Worm (Caenorhabditis elegans) whole organism, L4 larva: ENCODE measurements around the gene spig-6.

ENCODE experiments used
- ZK337.2 ChIP-seq: fragments of 200-800 bp; sonication (Bioruptor generic); IDR thresholded peaks from 2 replicates; pipeline ENCODE4 v1.3.6; 2022; ENCODE audit warnings: missing genetic modification reagents, missing genetic modification characterization, missing compliant biosample characterization
- ceh-28 ChIP-seq: fragments of 150-350 bp; optimal IDR thresholded peaks from 2 replicates; lab custom pipeline; 2014; ENCODE audit warnings: missing biosample characterization, missing genetic modification reagents, missing genetic modification characterization
- ceh-62 ChIP-seq: sonication (generic microtip); optimal IDR thresholded peaks from 2 replicates; lab custom pipeline; 2017; ENCODE audit warnings: missing biosample characterization, missing genetic modification characterization
- daf-8 ChIP-seq: fragments of 200-800 bp; sonication (Bioruptor generic); IDR thresholded peaks from 2 replicates; pipeline ENCODE4 v1.3.6; 2022; ENCODE audit warnings: missing genetic modification characterization, missing compliant biosample characterization
- dpl-1 ChIP-seq: fragments of 150-350 bp; optimal IDR thresholded peaks from 2 replicates; lab custom pipeline; 2014; ENCODE audit warnings: missing biosample characterization, missing genetic modification reagents, missing genetic modification characterization
- hif-1 ChIP-seq, 2 experiments: sonication (generic microtip); optimal IDR thresholded peaks; 2 replicates each; lab custom pipeline; 2016 to 2017; ENCODE audit warnings: missing compliant biosample characterization in 2 of 2, missing genetic modification characterization in 2 of 2, missing genetic modification reagents in 2 of 2, missing genotype in 2 of 2, mild to moderate bottlenecking in 1 of 2
- hmg-1.1 ChIP-seq: fragments of 200-800 bp; sonication (Bioruptor generic); IDR thresholded peaks from 2 replicates; pipeline ENCODE4 v1.3.6; 2022; ENCODE audit warnings: missing genetic modification reagents, missing genetic modification characterization, missing compliant biosample characterization
- mep-1 ChIP-seq: fragments of 150-350 bp; sonication (generic microtip); optimal IDR thresholded peaks from 3 replicates; lab custom pipeline; 2014; ENCODE audit warnings: missing biosample characterization, missing genetic modification characterization
- nhr-237 ChIP-seq: sonication (generic microtip); optimal IDR thresholded peaks from 2 replicates; lab custom pipeline; 2017; ENCODE audit warnings: missing biosample characterization, missing genetic modification characterization
- rbr-2 ChIP-seq: sonication (generic microtip); optimal IDR thresholded peaks from 2 replicates; lab custom pipeline; 2016; ENCODE audit warnings: missing genotype, missing genetic modification characterization, missing compliant biosample characterization
- vab-7 ChIP-seq: fragments of 200-800 bp; sonication (Bioruptor generic); IDR thresholded peaks from 2 replicates; pipeline ENCODE4 v1.3.6; 2022; ENCODE audit warnings: missing genetic modification reagents, missing genetic modification characterization, missing compliant biosample characterization
- zfp-3 ChIP-seq: fragments of 200-800 bp; sonication (Bioruptor generic); conservative IDR thresholded peaks from 2 replicates; pipeline ENCODE4 v1.3.6; 2022; ENCODE audit warnings: missing genetic modification reagents, missing genetic modification characterization, missing compliant biosample characterization
- zip-11 ChIP-seq: fragments of 200-800 bp; sonication (Bioruptor generic); IDR thresholded peaks from 2 replicates; pipeline ENCODE4 v1.3.6; 2022; ENCODE audit warnings: missing genetic modification characterization, missing compliant biosample characterization

The spig-6 gene

ce11 chrV:16526858-16527257 lies 45.5 kb downstream of the spig-6 start, which contains the start of gene F36D3.8:
Gene F36D3.8, plus strand, starts transcription at chrV:16527158.
- TF ChIP-seq ZK337.2 (GFP tag; lab: Robert Waterston, UW) (0 out of 2 replicates have a peak, but pooled peaks have one; percentile 8), rbr-2 (tag; lab: Kevin White, UChicago) (no peak)

- no peak for TF ChIP-seq dpl-1 (GFP tag; lab: Kevin White, UChicago)
- TF ChIP-seq nhr-237 = no peak
- TF ChIP-seq hmg-1.1 (GFP tag; lab: Robert Waterston, UW) = no peak
- TF ChIP-seq ceh-62 (tag; lab: Kevin White, UChicago) = no peak
- TF ChIP-seq zip-11 = no peak
- TF ChIP-seq ceh-28 (tag; lab: Kevin White, UChicago) = no peak
- no peak for TF ChIP-seq zfp-3 (GFP tag; lab: Robert Waterston, UW)
- TF ChIP-seq vab-7 = no peak
- TF ChIP-seq hif-1 (tag; optimal IDR thresholded peaks at IDR 0.05; lab: Kevin White, UChicago) = no peak
- no peak for TF ChIP-seq mep-1 (tag; lab: Kevin White, UChicago)
- TF ChIP-seq daf-8 (GFP tag; lab: Robert Waterston, UW) = no peak
These were observed 46.4 kb downstream of the spig-6 start, which contains the start of gene F36D3.16 for ce11 chrV:16527796-16528195. Gene F36D3.16, plus strand, starts transcription at chrV:16528096.
